Worm (Caenorhabditis elegans): Measurements from ENCODE around the gene T25E4.2.
A peak's percentile ranks its signal among the peaks of the same experiment; 100 is the strongest.
"Not testable (repeated sequence)": the region's sequence is repeated elsewhere in the genome, so short reads cannot be mapped to it uniquely, and the experiment has no call there.

Gene T25E4.2

ce11 chrII:5582309-5582708 is at the start of gene T25E4.2:
T25E4.2 (minus strand) TSS chrII:5582409.
- TF ChIP-seq dao-5 (tag; optimal IDR thresholded peaks at IDR 0.05) (no peak), him-1 (tag; optimal IDR thresholded peaks at IDR 0.05) (no peak), W03F9.2 (tag; optimal IDR thresholded peaks at IDR 0.05) (no peak)

DNA sequence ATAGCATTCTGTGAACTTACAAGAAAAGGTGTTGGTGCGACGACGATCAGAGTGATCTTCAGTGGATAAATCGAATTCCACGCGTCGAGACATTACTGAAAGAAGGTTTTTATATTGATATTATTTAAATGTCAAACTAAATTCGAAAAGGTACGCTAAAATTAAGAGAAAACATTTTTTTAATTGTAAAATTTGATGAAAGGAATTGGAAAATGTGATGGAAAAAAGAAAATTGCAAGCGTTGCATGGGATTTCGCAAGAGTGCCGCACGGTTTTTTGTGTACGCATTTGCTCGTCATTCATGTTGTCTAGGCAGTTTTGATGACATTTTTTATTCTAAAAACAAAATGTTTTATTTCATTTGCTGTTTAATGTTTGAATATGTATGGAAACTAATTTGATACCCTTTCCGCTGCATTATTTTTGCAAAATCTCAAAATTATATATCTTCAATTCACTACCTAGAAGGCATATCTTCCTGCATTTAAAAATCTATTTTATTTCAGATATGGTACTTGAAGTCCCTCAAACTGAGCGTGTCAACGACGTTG is 48.7 kb upstream of the T25E4.2 start, which contains the start of the genes F59E12.6 and npl-4.1:
TSS of gene F59E12.6 (minus strand) at position 101 of the 551 bp plus-strand sequence.
TSS of gene npl-4.1 (plus strand) at position 501 of the 551 bp plus-strand sequence.
- not testable (repeated sequence) for TF ChIP-seq him-1, dao-5, W03F9.2 (tag; optimal IDR thresholded peaks at IDR 0.05)

ce11 chrII:5628326-5628818 is 46.2 kb upstream of the T25E4.2 start, which contains the start of gene F59E12.15:
F59E12.15 (minus strand) TSS chrII:5628376.
- TF ChIP-seq dao-5 (tag; optimal IDR thresholded peaks at IDR 0.05) (no peak), him-1 (tag; optimal IDR thresholded peaks at IDR 0.05) (no peak), W03F9.2 (tag; optimal IDR thresholded peaks at IDR 0.05) (no peak)

- not testable (repeated sequence) for TF ChIP-seq him-1, dao-5, W03F9.2 (tag; optimal IDR thresholded peaks at IDR 0.05)
Measured at ce11 chrII:5622383-5622939, 40.3 kb upstream of the T25E4.2 start, which contains the start of the genes eif-3.L and npl-4.2. eif-3.L (minus strand) TSS chrII:5622483. npl-4.2 (plus strand) TSS chrII:5622889.

DNA sequence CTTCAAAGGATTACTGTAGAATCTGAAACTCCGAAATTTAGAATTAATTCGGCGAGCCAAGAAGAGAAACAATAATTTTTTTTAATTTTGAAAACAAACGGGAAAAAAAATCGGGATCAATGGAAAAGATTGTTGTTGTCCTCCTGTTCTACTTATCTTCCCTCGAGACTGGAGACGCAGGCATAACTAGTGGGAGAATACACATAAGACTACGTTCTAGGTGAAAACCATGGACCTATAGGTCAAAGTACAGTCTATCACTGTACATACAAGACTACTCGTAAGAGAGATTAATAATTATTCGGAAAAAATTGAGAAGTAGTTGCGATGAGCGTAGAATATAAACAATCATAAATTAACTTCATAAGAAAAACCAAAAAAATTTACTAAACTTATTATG is 37.1 kb upstream of the T25E4.2 start, which contains the start of gene dhs-6:
TSS of gene dhs-6 (minus strand) at position 22 of the 400 bp plus-strand sequence.
- TF ChIP-seq dao-5 (tag; optimal IDR thresholded peaks at IDR 0.05) (no peak), W03F9.2 (tag; optimal IDR thresholded peaks at IDR 0.05) (no peak), him-1 (tag; optimal IDR thresholded peaks at IDR 0.05) (no peak)

DNA sequence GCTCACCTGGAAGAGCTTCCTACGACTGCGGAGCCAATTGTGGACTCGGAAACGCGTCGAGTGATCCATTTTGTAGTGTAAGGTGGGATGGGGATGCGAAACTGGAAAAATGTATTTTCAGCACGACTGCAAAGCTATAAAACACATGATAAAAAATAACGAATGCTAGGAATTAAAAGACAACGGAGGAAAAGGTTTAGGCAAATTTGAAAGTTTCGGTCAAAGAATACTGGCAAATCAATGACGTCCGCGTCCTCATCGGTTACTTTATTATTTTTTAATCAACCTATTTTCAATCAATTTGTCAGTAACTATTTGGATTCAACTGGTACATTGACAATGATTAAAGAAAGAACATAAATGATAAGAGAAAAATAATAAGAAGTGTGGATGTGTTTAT is 25.5 kb upstream of the T25E4.2 start, which contains the start of gene C17G10.7:
TSS of gene C17G10.7 (minus strand) at position 101 of the 400 bp plus-strand sequence.
- TF ChIP-seq W03F9.2 (tag; optimal IDR thresholded peaks at IDR 0.05) (no peak), him-1 (tag; optimal IDR thresholded peaks at IDR 0.05) (no peak), dao-5 (tag; optimal IDR thresholded peaks at IDR 0.05) (no peak)

- TF ChIP-seq dao-5 (tag; optimal IDR thresholded peaks at IDR 0.05): no peak
- TF ChIP-seq him-1 (tag; optimal IDR thresholded peaks at IDR 0.05): no peak
- TF ChIP-seq W03F9.2 (tag; optimal IDR thresholded peaks at IDR 0.05): no peak
Measured at ce11 chrII:5605538-5605945, 23.3 kb upstream of the T25E4.2 start.

DNA sequence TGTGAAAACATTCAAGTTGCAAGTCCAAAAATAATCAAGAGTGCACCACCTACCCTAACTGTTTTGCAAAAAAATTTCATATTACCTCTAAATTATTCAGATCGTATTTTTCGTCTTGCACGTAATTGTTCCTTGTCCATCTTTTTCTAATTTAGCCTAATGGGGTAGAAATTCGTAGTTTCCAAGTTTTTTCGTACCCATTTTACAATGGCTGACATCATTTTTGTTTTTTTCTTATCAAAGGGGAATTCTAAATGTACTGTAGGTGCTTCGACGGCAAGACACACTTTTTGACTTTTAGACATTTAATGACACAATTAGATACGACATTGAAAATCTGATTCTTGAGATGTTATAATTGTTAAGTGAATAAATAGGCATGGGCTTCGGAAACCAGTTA is 22.2 kb upstream of the T25E4.2 start:
- no peak for TF ChIP-seq dao-5 (tag; optimal IDR thresholded peaks at IDR 0.05)
- no peak for TF ChIP-seq W03F9.2 (tag; optimal IDR thresholded peaks at IDR 0.05)
- no peak for TF ChIP-seq him-1 (tag; optimal IDR thresholded peaks at IDR 0.05)

- no peak for TF ChIP-seq him-1 (tag; optimal IDR thresholded peaks at IDR 0.05)
Measured at ce11 chrII:5603194-5603593, 21.0 kb upstream of the T25E4.2 start, which contains the start of gene C17G10.6. C17G10.6 (minus strand) TSS chrII:5603294.

ce11 chrII:5599326-5600044 is 17.3 kb upstream of the T25E4.2 start, which contains the start of gene C17G10.10:
C17G10.10 (minus strand) TSS chrII:5599376.
- TF ChIP-seq W03F9.2 (tag; optimal IDR thresholded peaks at IDR 0.05): peak; percentile 32
- TF ChIP-seq dao-5 (tag; optimal IDR thresholded peaks at IDR 0.05): no peak

DNA sequence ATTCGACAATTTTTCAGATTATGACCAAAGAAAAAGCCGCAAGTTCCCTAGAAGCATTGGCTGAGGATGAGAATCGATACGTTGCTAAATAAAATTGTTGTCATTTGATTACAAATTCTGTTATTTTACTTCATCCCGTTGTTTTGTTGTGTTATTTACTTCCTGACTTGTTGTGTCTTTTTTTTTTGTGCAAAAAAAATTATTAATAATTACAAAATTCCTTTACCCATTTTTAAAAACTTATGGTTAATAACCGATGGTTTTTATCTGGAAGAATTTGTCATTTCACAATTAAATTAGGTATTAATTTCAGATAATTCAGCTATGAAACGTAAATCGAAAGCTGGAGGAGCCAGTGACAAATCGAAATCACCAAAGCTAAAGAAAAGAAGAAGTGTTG is 14.0 kb upstream of the T25E4.2 start, which contains the start of gene C17G10.1:
TSS of gene C17G10.1 (plus strand) at position 301 of the 400 bp plus-strand sequence.
- TF ChIP-seq him-1 (tag; optimal IDR thresholded peaks at IDR 0.05) (no peak), W03F9.2 (tag; optimal IDR thresholded peaks at IDR 0.05) (no peak), dao-5 (tag; optimal IDR thresholded peaks at IDR 0.05) (no peak)

- TF ChIP-seq him-1 (tag; optimal IDR thresholded peaks at IDR 0.05) (no peak), W03F9.2 (tag; optimal IDR thresholded peaks at IDR 0.05) (peak; percentile 57), dao-5 (tag; optimal IDR thresholded peaks at IDR 0.05) (no peak)
Measured at ce11 chrII:5594210-5594764, 12.1 kb upstream of the T25E4.2 start, which contains the start of gene ttc-4. ttc-4 (plus strand) TSS chrII:5594714.

DNA sequence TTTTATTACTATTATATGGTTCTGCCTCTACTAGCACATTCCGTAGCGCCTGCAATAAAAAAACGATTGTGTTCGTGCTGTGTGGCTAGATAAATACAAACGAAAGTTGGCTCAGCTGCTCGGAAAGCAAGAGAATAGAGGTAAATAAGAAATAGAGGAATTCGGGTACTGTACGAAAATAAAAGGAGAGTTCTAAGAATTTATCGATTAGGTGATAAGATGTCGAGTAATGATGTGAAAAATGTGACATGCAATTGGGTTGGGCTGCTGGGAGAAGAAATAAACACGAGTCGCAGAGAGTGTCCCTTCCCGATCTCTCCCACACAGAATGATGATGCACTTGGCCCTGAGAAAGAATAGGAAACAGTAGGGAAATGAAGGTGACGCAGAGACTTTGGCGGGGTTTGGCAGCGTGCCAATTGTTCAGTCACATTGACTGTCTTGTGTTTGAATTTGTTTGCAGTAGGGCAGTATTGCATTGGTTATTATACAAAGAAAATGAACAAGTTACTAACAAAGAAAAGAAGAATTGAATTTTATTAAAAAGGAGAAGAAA is 11.2 kb upstream of the T25E4.2 start, which contains the start of gene cdc-14:
TSS of gene cdc-14 (minus strand) at position 51 of the 556 bp plus-strand sequence.
- TF ChIP-seq dao-5 (tag; optimal IDR thresholded peaks at IDR 0.05) (no peak), W03F9.2 (tag; optimal IDR thresholded peaks at IDR 0.05) (peak; percentile 57), him-1 (tag; optimal IDR thresholded peaks at IDR 0.05) (no peak)

All from whole organism, L4/young adult.